Fruit fly (Drosophila melanogaster): ENCODE measurements around the gene CG32073.

dm6 chr3L:11117733-11118132 lies 10.4 kb upstream of the CG32073 start:
- TF ChIP-seq ttk (optimal IDR thresholded peaks at IDR 0.05) (no peak), psq (optimal IDR thresholded peaks at IDR 0.05) (no peak), h (optimal IDR thresholded peaks at IDR 0.05) (no peak)
